Fruit fly (Drosophila melanogaster) whole organism, embryonic: Measurements from ENCODE around the gene CG11679.

Source experiments
- Aef1 ChIP-seq: fragments of 200-800 bp; sonication (Bioruptor generic); IDR thresholded peaks from 3 replicates; pipeline ENCODE4 v1.3.6; 2022; ENCODE audit warnings: missing biosample characterization, missing genetic modification characterization
- CG11093 ChIP-seq: fragments of 200-800 bp; sonication (Bioruptor generic); IDR thresholded peaks from 3 replicates; pipeline ENCODE4 v1.3.6; 2022; ENCODE audit warnings: missing biosample characterization, missing genetic modification characterization
- CG11456 ChIP-seq: fragments of 200-800 bp; sonication (Bioruptor generic); IDR thresholded peaks from 3 replicates; pipeline ENCODE4 v1.3.6; 2022; ENCODE audit warnings: missing biosample characterization, missing genetic modification characterization
- CG11560 ChIP-seq: fragments of 200-800 bp; sonication (Bioruptor generic); IDR thresholded peaks from 3 replicates; pipeline ENCODE4 v1.3.6; 2022; ENCODE audit warnings: missing biosample characterization, missing genetic modification characterization
- CG11695 ChIP-seq: fragments of 200-800 bp; sonication (Bioruptor generic); IDR thresholded peaks from 3 replicates; pipeline ENCODE4 v1.3.6; 2022; ENCODE audit warnings: missing biosample characterization, missing genetic modification characterization
- CG14014 ChIP-seq: fragments of 200-800 bp; sonication (Bioruptor generic); IDR thresholded peaks from 2 replicates; pipeline ENCODE4 v1.3.6; 2022; ENCODE audit warnings: missing biosample characterization, missing genetic modification characterization
- CG1602 ChIP-seq: fragments of 200-800 bp; sonication (Bioruptor generic); optimal IDR thresholded peaks from 3 replicates; lab custom pipeline; 2016; ENCODE audit warnings: missing biosample characterization, missing genetic modification characterization
- CG17612 ChIP-seq: fragments of 200-800 bp; sonication (Bioruptor generic); IDR thresholded peaks from 2 replicates; pipeline ENCODE4 v1.3.6; 2022; ENCODE audit warnings: missing biosample characterization, missing genetic modification characterization
- CG2116 ChIP-seq: fragments of 200-800 bp; sonication (Bioruptor generic); optimal IDR thresholded peaks from 3 replicates; lab custom pipeline; 2018; ENCODE audit warnings: missing biosample characterization, mild to moderate bottlenecking, missing genetic modification characterization
- CG2889 ChIP-seq: fragments of 200-800 bp; sonication (Bioruptor generic); IDR thresholded peaks from 3 replicates; pipeline ENCODE4 v1.3.6; 2022; ENCODE audit warnings: missing biosample characterization, missing genetic modification characterization
- CG31365 ChIP-seq: fragments of 200-800 bp; sonication (Bioruptor generic); optimal IDR thresholded peaks from 2 replicates; lab custom pipeline; 2018; ENCODE audit warnings: missing biosample characterization, mild to moderate bottlenecking, missing genetic modification characterization
- CG42726 ChIP-seq: fragments of 200-800 bp; sonication (Bioruptor generic); IDR thresholded peaks from 2 replicates; pipeline ENCODE4 v1.3.6; 2022; ENCODE audit warnings: missing biosample characterization, missing genetic modification characterization; ENCODE audit not compliant: partially characterized antibody
- CG4820 ChIP-seq: fragments of 200-800 bp; sonication (Bioruptor generic); optimal IDR thresholded peaks from 3 replicates; lab custom pipeline; 2016; ENCODE audit warnings: missing biosample characterization, missing genetic modification characterization
- CG6689 ChIP-seq: fragments of 200-800 bp; sonication (Bioruptor generic); IDR thresholded peaks from 2 replicates; pipeline ENCODE4 v1.3.6; 2022; ENCODE audit warnings: missing biosample characterization, missing genetic modification characterization
- CG6791 ChIP-seq: fragments of 200-800 bp; sonication (Bioruptor generic); IDR thresholded peaks from 3 replicates; pipeline ENCODE4 v1.3.6; 2022; ENCODE audit warnings: missing biosample characterization, missing genetic modification characterization; ENCODE audit not compliant: partially characterized antibody
- CG6813 ChIP-seq: fragments of 200-800 bp; sonication (Bioruptor generic); optimal IDR thresholded peaks from 2 replicates; lab custom pipeline; 2017; ENCODE audit warnings: missing biosample characterization, missing genetic modification characterization, mild to moderate bottlenecking, moderate library complexity, missing genetic modification reagents
- CG8924 ChIP-seq: fragments of 200-800 bp; optimal IDR thresholded peaks from 3 replicates; lab custom pipeline; 2019; ENCODE audit warnings: missing biosample characterization, mild to moderate bottlenecking, missing genetic modification characterization, moderate library complexity
- D19A ChIP-seq: fragments of 200-800 bp; optimal IDR thresholded peaks from 3 replicates; lab custom pipeline; 2019; ENCODE audit warnings: missing biosample characterization, mild to moderate bottlenecking, missing genetic modification characterization, moderate library complexity
- Fer2 ChIP-seq: fragments of 200-800 bp; sonication (Bioruptor generic); optimal IDR thresholded peaks from 2 replicates; lab custom pipeline; 2018; ENCODE audit warnings: missing biosample characterization, mild to moderate bottlenecking, missing genetic modification characterization, moderate library complexity
- Hmx ChIP-seq: fragments of 200-800 bp; sonication (Bioruptor generic); optimal IDR thresholded peaks from 2 replicates; lab custom pipeline; 2016; ENCODE audit warnings: missing biosample characterization, missing genetic modification characterization
- Hr51 ChIP-seq, 2 experiments: fragments of 200-800 bp; sonication (Bioruptor generic); optimal IDR thresholded peaks; 2 replicates in 1 of 2; 3 replicates in 1 of 2; lab custom pipeline; 2016 to 2018; ENCODE audit warnings: missing biosample characterization in 2 of 2, missing genetic modification characterization in 2 of 2, mild to moderate bottlenecking in 1 of 2, moderate library complexity in 1 of 2
- Kr ChIP-seq: fragments of 200-800 bp; sonication (Bioruptor generic); optimal IDR thresholded peaks from 2 replicates; lab custom pipeline; 2017; ENCODE audit warnings: missing biosample characterization, mild to moderate bottlenecking, missing genetic modification characterization
- Mes4 ChIP-seq: fragments of 200-800 bp; sonication (Bioruptor generic); optimal IDR thresholded peaks from 2 replicates; lab custom pipeline; 2016; ENCODE audit warnings: missing biosample characterization, missing genetic modification characterization
- Neu2 ChIP-seq: fragments of 200-800 bp; sonication (Bioruptor generic); optimal IDR thresholded peaks from 3 replicates; lab custom pipeline; 2016; ENCODE audit warnings: missing biosample characterization, missing genetic modification characterization, borderline replicate concordance
- Nf-YA ChIP-seq: fragments of 200-800 bp; sonication (Bioruptor generic); IDR thresholded peaks from 2 replicates; pipeline ENCODE4 v1.3.6; 2022; ENCODE audit warnings: missing biosample characterization, missing genetic modification characterization
- Tbp ChIP-seq: fragments of >200 bp; optimal IDR thresholded peaks from 2 replicates; lab custom pipeline; 2018; ENCODE audit warnings: missing biosample characterization, missing genetic modification characterization
- ase ChIP-seq: fragments of 200-800 bp; sonication (Bioruptor generic); IDR thresholded peaks from 3 replicates; pipeline ENCODE4 v1.3.6; 2022; ENCODE audit warnings: missing biosample characterization, missing genetic modification characterization
- cwo ChIP-seq: fragments of 200-800 bp; sonication (Bioruptor generic); optimal IDR thresholded peaks from 3 replicates; lab custom pipeline; 2017; ENCODE audit warnings: missing biosample characterization, missing genetic modification characterization, mild to moderate bottlenecking, moderate library complexity, missing genetic modification reagents
- da ChIP-seq: fragments of 200-800 bp; sonication (Bioruptor generic); optimal IDR thresholded peaks from 2 replicates; lab custom pipeline; 2016; ENCODE audit warnings: missing biosample characterization, missing genetic modification characterization
- dan ChIP-seq: fragments of 200-800 bp; sonication (Bioruptor generic); IDR thresholded peaks from 2 replicates; pipeline ENCODE4 v1.3.6; 2022; ENCODE audit warnings: missing biosample characterization, missing genetic modification characterization
- esg ChIP-seq: fragments of 200-800 bp; sonication (Bioruptor generic); conservative IDR thresholded peaks from 2 replicates; pipeline ENCODE4 v1.3.6; 2022; ENCODE audit warnings: missing biosample characterization, missing genetic modification characterization
- ewg ChIP-seq: fragments of 200-800 bp; sonication (Bioruptor generic); optimal IDR thresholded peaks from 3 replicates; lab custom pipeline; 2017; ENCODE audit warnings: mild to moderate bottlenecking, missing biosample characterization, missing genetic modification reagents, missing genetic modification characterization
- eyg ChIP-seq: fragments of 200-800 bp; sonication (Bioruptor generic); optimal IDR thresholded peaks from 3 replicates; lab custom pipeline; 2016; ENCODE audit warnings: missing biosample characterization, missing genetic modification characterization
- gcm2 ChIP-seq: fragments of 200-800 bp; sonication (Bioruptor generic); optimal IDR thresholded peaks from 2 replicates; lab custom pipeline; 2016; ENCODE audit warnings: missing biosample characterization, missing genetic modification characterization
- gem ChIP-seq: fragments of 200-800 bp; sonication (Bioruptor generic); optimal IDR thresholded peaks from 2 replicates; lab custom pipeline; 2019; ENCODE audit warnings: missing biosample characterization, mild to moderate bottlenecking, missing genetic modification characterization, moderate library complexity
- ind ChIP-seq: fragments of 200-800 bp; sonication (Bioruptor generic); optimal IDR thresholded peaks from 3 replicates; lab custom pipeline; 2016; ENCODE audit warnings: missing biosample characterization, missing genetic modification characterization
- jumu ChIP-seq: fragments of 200-800 bp; sonication (Bioruptor generic); optimal IDR thresholded peaks from 3 replicates; lab custom pipeline; 2016; ENCODE audit warnings: missing biosample characterization, missing genetic modification characterization
- lbe ChIP-seq: fragments of 200-800 bp; sonication (Bioruptor generic); optimal IDR thresholded peaks from 2 replicates; lab custom pipeline; 2016; ENCODE audit warnings: missing biosample characterization, mild to moderate bottlenecking, missing genetic modification characterization
- lilli ChIP-seq: fragments of 200-800 bp; sonication (Bioruptor generic); optimal IDR thresholded peaks from 3 replicates; lab custom pipeline; 2016; ENCODE audit warnings: missing biosample characterization, missing genetic modification characterization
- lov ChIP-seq, 2 experiments: fragments of 200-800 bp in 1 of 2; fragments of >200 bp in 1 of 2; sonication (Bioruptor generic) in 1 of 2; IDR thresholded peaks in 1 of 2; optimal IDR thresholded peaks in 1 of 2; 2 replicates in 1 of 2; 3 replicates in 1 of 2; pipeline versions ENCODE4 v1.3.6 to Lab custom; 2017 to 2022; ENCODE audit warnings: missing biosample characterization in 1 of 2, missing genetic modification characterization in 1 of 2
- mam ChIP-seq: fragments of 200-800 bp; sonication (Bioruptor generic); optimal IDR thresholded peaks from 3 replicates; lab custom pipeline; 2016; ENCODE audit warnings: missing biosample characterization, missing genetic modification characterization
- p53 ChIP-seq: fragments of 200-800 bp; sonication (Bioruptor generic); optimal IDR thresholded peaks from 2 replicates; lab custom pipeline; 2016; ENCODE audit warnings: missing biosample characterization, missing genetic modification characterization
- psq ChIP-seq: fragments of 200-800 bp; sonication (Bioruptor generic); optimal IDR thresholded peaks from 2 replicates; lab custom pipeline; 2017; ENCODE audit warnings: missing biosample characterization, missing genetic modification characterization
- row ChIP-seq: fragments of 200-800 bp; sonication (Bioruptor generic); IDR thresholded peaks from 3 replicates; pipeline ENCODE4 v1.3.6; 2022; ENCODE audit warnings: missing biosample characterization, missing genetic modification characterization
- sr ChIP-seq: fragments of 200-800 bp; sonication (Bioruptor generic); IDR thresholded peaks from 3 replicates; pipeline ENCODE4 v1.3.6; 2022; ENCODE audit warnings: missing biosample characterization, missing genetic modification characterization
- tgo ChIP-seq: fragments of 200-800 bp; sonication (Bioruptor generic); IDR thresholded peaks from 3 replicates; pipeline ENCODE4 v1.3.6; 2022; ENCODE audit warnings: missing biosample characterization, missing genetic modification characterization
- tna ChIP-seq: fragments of 200-800 bp; sonication (Bioruptor generic); IDR thresholded peaks from 2 replicates; pipeline ENCODE4 v1.3.6; 2022; ENCODE audit warnings: missing biosample characterization, missing genetic modification characterization; ENCODE audit not compliant: partially characterized antibody
- vfl ChIP-seq: fragments of 200-800 bp; sonication (Bioruptor generic); optimal IDR thresholded peaks from 2 replicates; lab custom pipeline; 2016; ENCODE audit warnings: missing biosample characterization, missing genetic modification characterization
- vnd ChIP-seq: fragments of 200-800 bp; sonication (Bioruptor generic); IDR thresholded peaks from 3 replicates; pipeline ENCODE4 v1.3.6; 2022; ENCODE audit warnings: missing biosample characterization, missing genetic modification characterization; ENCODE audit not compliant: partially characterized antibody
- zen ChIP-seq: fragments of 200-800 bp; sonication (Bioruptor generic); optimal IDR thresholded peaks from 3 replicates; lab custom pipeline; 2018; ENCODE audit warnings: missing biosample characterization, mild to moderate bottlenecking, missing genetic modification characterization, moderate library complexity

Gene CG11679

DNA sequence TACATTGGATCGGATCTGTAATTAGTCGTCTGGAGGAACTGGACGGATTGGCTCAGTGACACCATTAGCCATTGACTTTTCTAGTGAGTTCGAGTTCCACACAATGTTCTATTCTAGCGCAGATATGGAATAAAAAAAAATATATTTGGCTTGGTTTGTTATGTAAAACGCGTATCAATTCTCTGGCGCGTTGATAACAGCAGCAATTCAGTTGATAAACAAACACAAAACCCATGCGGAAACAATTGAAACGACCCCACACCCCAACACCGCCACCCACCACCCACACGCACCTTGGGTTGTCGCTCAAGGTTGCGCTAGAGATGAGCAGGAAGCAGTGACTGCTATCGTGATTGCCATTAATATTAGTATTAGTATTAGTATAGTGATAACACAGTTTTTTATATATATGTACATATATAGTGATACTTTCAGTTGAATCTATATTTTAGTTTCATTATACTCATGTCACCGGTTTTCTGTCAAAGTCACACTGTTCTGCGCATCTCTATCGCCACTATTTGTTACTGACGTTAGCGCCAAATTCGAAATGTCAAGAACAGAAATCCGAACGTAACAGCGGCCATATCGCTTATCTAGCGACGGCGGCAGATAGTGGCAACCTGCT, 41.1 kb downstream of the CG11679 start (continued):
- 0 out of 2 replicates have a peak, but pooled peaks have one; percentile 42 for TF ChIP-seq CG42726 (GFP tag; lab: Robert Waterston, UW)
- peak; percentile 81 for TF ChIP-seq Nf-YA (GFP tag; lab: Robert Waterston, UW)
- TF ChIP-seq CG31365, result peak; percentile 70
- peak; percentile 93 for TF ChIP-seq esg (GFP tag; lab: Robert Waterston, UW)
- peak; percentile 61 for TF ChIP-seq mam (GFP tag; lab: Kevin White, UChicago)
- TF ChIP-seq p53, result no peak
- peak; percentile 80 for TF ChIP-seq ewg
- TF ChIP-seq psq (GFP tag; lab: Kevin White, UChicago), result peak; percentile 63
- no peak for TF ChIP-seq tna
- peak; percentile 86 for TF ChIP-seq lilli (GFP tag; lab: Kevin White, UChicago)
- TF ChIP-seq CG1602 (GFP tag; lab: Kevin White, UChicago), result peak; percentile 87
- peak; percentile 75 for TF ChIP-seq CG17612 (GFP tag; lab: Robert Waterston, UW)
- no peak for TF ChIP-seq Mes4 (GFP tag; lab: Kevin White, UChicago)
- TF ChIP-seq Hmx (GFP tag; lab: Kevin White, UChicago), result peak; percentile 57
- TF ChIP-seq CG11560, result peak; percentile 85
- TF ChIP-seq Fer2 (tag; lab: Kevin White, UChicago), result peak; percentile 93
- peak; percentile 93 for TF ChIP-seq ase (GFP tag; lab: Robert Waterston, UW)
- TF ChIP-seq Tbp (GFP tag; lab: Kevin White, UChicago), result no peak
- TF ChIP-seq CG8924, result peak; percentile 92
- TF ChIP-seq sr, result peak; percentile 89
- TF ChIP-seq CG6813, result peak; percentile 87
- no peak for TF ChIP-seq eyg (GFP tag; lab: Kevin White, UChicago)
- TF ChIP-seq Aef1, result peak; percentile 95
- TF ChIP-seq CG6791 (GFP tag; lab: Robert Waterston, UW), result no peak
- TF ChIP-seq CG2889, result peak; percentile 82; the same call in 2 of the 3 replicates
- peak; percentile 75 for TF ChIP-seq dan (GFP tag; lab: Robert Waterston, UW)
- peak; percentile 96 for TF ChIP-seq gem (tag; lab: Kevin White, UChicago)
- peak; percentile 94 for TF ChIP-seq ind (GFP tag; lab: Kevin White, UChicago)
- TF ChIP-seq CG14014 (GFP tag; lab: Robert Waterston, UW), result peak; percentile 96
- peak; percentile 97 for TF ChIP-seq row (GFP tag; lab: Robert Waterston, UW)
- no peak for TF ChIP-seq Neu2 (GFP tag; lab: Kevin White, UChicago)
- TF ChIP-seq vfl (GFP tag; lab: Kevin White, UChicago), result peak; percentile 77
- TF ChIP-seq lbe, result peak; percentile 66
- no peak for TF ChIP-seq lov (optimal IDR thresholded peaks at IDR 0.05; lab: Kevin White, UChicago)
- peak; percentile 92 for TF ChIP-seq lov (GFP tag; IDR thresholded peaks at IDR 0.05; lab: Robert Waterston, UW)
- peak; percentile 93 for TF ChIP-seq CG2116 (GFP tag; lab: Kevin White, UChicago)
- peak; percentile 31 for TF ChIP-seq gcm2
- peak; percentile 87 for TF ChIP-seq CG11093 (GFP tag; lab: Robert Waterston, UW)
- TF ChIP-seq D19A, result peak; percentile 82
- TF ChIP-seq da (GFP tag; lab: Kevin White, UChicago), result no peak
- peak; percentile 94 for TF ChIP-seq tgo (GFP tag; lab: Robert Waterston, UW)
- peak; percentile 31 to 88 for TF ChIP-seq Hr51 (GFP tag; optimal IDR thresholded peaks at IDR 0.05; lab: Kevin White, UChicago)
- TF ChIP-seq CG6689 (GFP tag; lab: Robert Waterston, UW), result peak; percentile 95
- TF ChIP-seq Kr (GFP tag; lab: Kevin White, UChicago), result no peak
- TF ChIP-seq zen, result peak; percentile 90
- TF ChIP-seq CG11456, result peak; percentile 93
- TF ChIP-seq vnd, result no peak
- peak; percentile 89 for TF ChIP-seq CG4820 (GFP tag; lab: Kevin White, UChicago)
- TF ChIP-seq cwo, result peak; percentile 94
- TF ChIP-seq CG11695 (GFP tag; lab: Robert Waterston, UW), result peak; percentile 92
- TF ChIP-seq jumu (GFP tag; lab: Kevin White, UChicago), result no peak
